Fruit fly (Drosophila melanogaster): ENCODE measurements around the gene CG33630.
A peak's percentile ranks its signal among the peaks of the same experiment; 100 is the strongest.

Gene CG33630

DNA sequence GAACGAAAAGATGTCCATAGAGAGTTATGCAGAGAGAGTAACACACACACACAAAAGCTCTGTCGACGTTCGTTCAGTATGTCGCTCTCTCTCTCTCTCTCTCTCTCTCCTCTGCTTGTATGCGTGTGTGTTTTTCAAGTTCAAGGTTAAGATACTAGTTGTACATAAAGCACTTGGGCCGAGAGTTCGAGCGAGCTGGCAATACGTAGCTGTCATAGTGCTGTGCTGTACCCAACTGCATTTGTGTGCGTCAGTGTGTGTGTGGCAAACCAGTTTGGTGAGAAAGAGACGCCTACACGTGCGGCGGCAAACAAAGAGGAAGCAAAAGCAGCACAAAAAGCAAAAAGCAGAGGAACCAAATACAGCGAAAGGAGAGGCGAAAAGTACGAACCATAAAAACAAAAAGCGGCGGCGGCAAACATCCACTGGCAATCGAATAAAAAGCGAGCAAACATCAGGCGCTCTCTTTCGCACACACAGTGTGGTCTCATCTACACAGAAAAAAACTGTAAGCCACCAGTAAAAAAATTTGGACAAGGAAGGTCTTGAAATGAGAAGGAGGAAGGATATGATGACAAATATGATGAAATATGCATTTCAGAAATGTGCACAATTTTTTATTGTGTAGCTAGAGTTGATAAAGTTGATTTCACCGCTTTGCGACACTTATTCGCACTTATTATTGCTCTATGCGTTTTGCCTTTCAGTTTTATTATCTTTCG lies 24.9 kb downstream of the CG33630 start (continued):
- no peak for TF ChIP-seq inv (GFP tag; IDR thresholded peaks at IDR 0.05; ENCODE audit: partially characterized antibody)
- TF ChIP-seq CG10366 (GFP tag; IDR thresholded peaks at IDR 0.05), result peak; percentile 76
- peak; percentile 71 for TF ChIP-seq Hmr (GFP tag; optimal IDR thresholded peaks at IDR 0.05)
- peak; percentile 77 for TF ChIP-seq Gug (GFP tag; IDR thresholded peaks at IDR 0.05)
- peak; percentile 67 for TF ChIP-seq H2.0 (GFP tag; IDR thresholded peaks at IDR 0.05)
- TF ChIP-seq exex (tag; optimal IDR thresholded peaks at IDR 0.05), result peak; percentile 5
- no peak for TF ChIP-seq rib (GFP tag; IDR thresholded peaks at IDR 0.05)
- TF ChIP-seq D (optimal IDR thresholded peaks at IDR 0.05), result no peak
- TF ChIP-seq D (GFP tag; optimal IDR thresholded peaks at IDR 0.05), result no peak
- TF ChIP-seq Med (GFP tag), result peak; percentile 96
- TF ChIP-seq Stat92E (GFP tag; optimal IDR thresholded peaks at IDR 0.05), result no peak
- no peak; the same call in 1 of the 2 replicates for TF ChIP-seq CG32767 (GFP tag; IDR thresholded peaks at IDR 0.05)
- TF ChIP-seq HmgZ (tag; optimal IDR thresholded peaks at IDR 0.05), result no peak
- TF ChIP-seq sima (GFP tag; optimal IDR thresholded peaks at IDR 0.05), result no peak
- no peak for TF ChIP-seq CG10543 (GFP tag; optimal IDR thresholded peaks at IDR 0.05)
- TF ChIP-seq CG8089 (GFP tag; optimal IDR thresholded peaks at IDR 0.05), result peak; percentile 38
- no peak for TF ChIP-seq twi (tag; optimal IDR thresholded peaks at IDR 0.05)
- no peak for TF ChIP-seq CG17912 (GFP tag; optimal IDR thresholded peaks at IDR 0.05)
- TF ChIP-seq CoRest (tag; optimal IDR thresholded peaks at IDR 0.05), result peak; percentile 66
- no peak for TF ChIP-seq trem (tag; optimal IDR thresholded peaks at IDR 0.05)
- TF ChIP-seq CG10274 (GFP tag; optimal IDR thresholded peaks at IDR 0.05), result no peak
- TF ChIP-seq Doc2 (GFP tag; IDR thresholded peaks at IDR 0.05), result no peak
- TF ChIP-seq mirr (GFP tag; optimal IDR thresholded peaks at IDR 0.05), result peak; percentile 45
- TF ChIP-seq Hr51 (GFP tag; optimal IDR thresholded peaks at IDR 0.05), result peak; percentile 44 to 59
- TF ChIP-seq Ets65A (GFP tag), result peak; percentile 96
- TF ChIP-seq tx (GFP tag; optimal IDR thresholded peaks at IDR 0.05), result peak; percentile 39
- no peak for TF ChIP-seq cad (GFP tag; optimal IDR thresholded peaks at IDR 0.05)
- peak; percentile 57 for TF ChIP-seq Myb (GFP tag; optimal IDR thresholded peaks at IDR 0.05)
- no peak for TF ChIP-seq CG13296 (GFP tag; optimal IDR thresholded peaks at IDR 0.05)
- peak; percentile 57 for TF ChIP-seq Six4 (GFP tag; optimal IDR thresholded peaks at IDR 0.05)
- TF ChIP-seq emc (GFP tag; optimal IDR thresholded peaks at IDR 0.05), result peak; percentile 41
- TF ChIP-seq CG14014 (GFP tag; IDR thresholded peaks at IDR 0.05), result peak; percentile 61
- peak; percentile 53 for TF ChIP-seq Mes4 (GFP tag; optimal IDR thresholded peaks at IDR 0.05)
- no peak for TF ChIP-seq CG15601 (tag; optimal IDR thresholded peaks at IDR 0.05)
- no peak for TF ChIP-seq jigr1 (GFP tag; IDR thresholded peaks at IDR 0.05)
- no peak for TF ChIP-seq CG30020 (tag; optimal IDR thresholded peaks at IDR 0.05)
- TF ChIP-seq Rfx (GFP tag; IDR thresholded peaks at IDR 0.05), result peak; percentile 77
- no peak for TF ChIP-seq run (tag; optimal IDR thresholded peaks at IDR 0.05)
- TF ChIP-seq CG14667 (GFP tag; IDR thresholded peaks at IDR 0.05), result peak; percentile 56
- peak; percentile 77 for TF ChIP-seq CG18599 (GFP tag; optimal IDR thresholded peaks at IDR 0.05)
- peak; percentile 60 to 77 for TF ChIP-seq chif (GFP tag; optimal IDR thresholded peaks at IDR 0.05)
- peak; percentile 78 for TF ChIP-seq Dip3 (GFP tag; optimal IDR thresholded peaks at IDR 0.05)
- peak; percentile 39 for TF ChIP-seq CG15011 (GFP tag; optimal IDR thresholded peaks at IDR 0.05)
- peak; percentile 77 for TF ChIP-seq bcd (GFP tag; optimal IDR thresholded peaks at IDR 0.05)
- TF ChIP-seq HLH54F (GFP tag; optimal IDR thresholded peaks at IDR 0.05), result peak; percentile 65
- TF ChIP-seq en (GFP tag; optimal IDR thresholded peaks at IDR 0.05), result no peak
- peak; percentile 28 for TF ChIP-seq HmgD (GFP tag; optimal IDR thresholded peaks at IDR 0.05)
- TF ChIP-seq CG18619 (GFP tag; optimal IDR thresholded peaks at IDR 0.05), result peak; percentile 59
- peak; percentile 72 for TF ChIP-seq CG30403 (GFP tag; optimal IDR thresholded peaks at IDR 0.05)
- TF ChIP-seq sisA (GFP tag; IDR thresholded peaks at IDR 0.05), result peak; percentile 76

Data from whole organism, embryonic.